Fruit fly (Drosophila melanogaster) whole organism, adult: Measurements from ENCODE around the gene CG3862.

Experiments used
- CG12768 ChIP-seq: fragments of 200-800 bp; sonication (Bioruptor generic); optimal IDR thresholded peaks from 2 replicates; lab custom pipeline; 2017; ENCODE audit warnings: missing biosample characterization, missing genetic modification characterization, mild to moderate bottlenecking, moderate library complexity, missing genetic modification reagents
- CG5204 ChIP-seq: fragments of 200-800 bp; sonication (Bioruptor generic); optimal IDR thresholded peaks from 2 replicates; lab custom pipeline; 2016; ENCODE audit warnings: missing biosample characterization, missing genetic modification characterization
- CG7101 ChIP-seq: fragments of 200-800 bp; sonication (Bioruptor generic); optimal IDR thresholded peaks from 2 replicates; lab custom pipeline; 2018; ENCODE audit warnings: missing biosample characterization, mild to moderate bottlenecking, missing genetic modification characterization, moderate library complexity
- Hr96 ChIP-seq: fragments of 200-800 bp; sonication (Bioruptor generic); optimal IDR thresholded peaks from 2 replicates; lab custom pipeline; 2016; ENCODE audit warnings: missing biosample characterization, missing genetic modification characterization
- Mnt ChIP-seq: fragments of 200-800 bp; sonication (Bioruptor generic); optimal IDR thresholded peaks from 2 replicates; lab custom pipeline; 2016; ENCODE audit warnings: missing biosample characterization, mild to moderate bottlenecking, missing genetic modification characterization
- bab1 ChIP-seq: fragments of 200-800 bp; sonication (Bioruptor generic); optimal IDR thresholded peaks from 3 replicates; lab custom pipeline; 2019; ENCODE audit warnings: missing biosample characterization, mild to moderate bottlenecking, missing genetic modification characterization, moderate library complexity
- kay ChIP-seq: fragments of 200-800 bp; sonication (Bioruptor generic); peaks from one replicate; lab custom pipeline; 2016; ENCODE audit warnings: missing biosample characterization, missing genetic modification characterization, borderline replicate concordance
- ovo ChIP-seq: fragments of 200-800 bp; sonication (Bioruptor generic); optimal IDR thresholded peaks from 2 replicates; lab custom pipeline; 2016; ENCODE audit warnings: missing biosample characterization, missing genetic modification characterization
- pad ChIP-seq: fragments of 200-800 bp; sonication (Bioruptor generic); optimal IDR thresholded peaks from 3 replicates; lab custom pipeline; 2017; ENCODE audit warnings: missing biosample characterization, missing genetic modification characterization, mild to moderate bottlenecking, moderate library complexity, missing genetic modification reagents

dm6 chr2L:845341-846004 lies 19.8 kb upstream of the CG3862 start:
- no peak for TF ChIP-seq Mnt
- TF ChIP-seq pad, result no peak
- peak; percentile 11 for TF ChIP-seq Hr96 (GFP tag; lab: Kevin White, UChicago)
- TF ChIP-seq kay (GFP tag; lab: Kevin White, UChicago), result no peak
- TF ChIP-seq bab1 (GFP tag; lab: Kevin White, UChicago), result no peak
- TF ChIP-seq CG5204 (GFP tag; lab: Kevin White, UChicago), result peak; percentile 21
- peak; percentile 33 for TF ChIP-seq CG12768
- peak; percentile 28 for TF ChIP-seq ovo (GFP tag; lab: Kevin White, UChicago)
- peak; percentile 58 for TF ChIP-seq CG7101 (tag; lab: Kevin White, UChicago)
